Worm (Caenorhabditis elegans) whole organism, L4/young adult: ENCODE measurements around the gene F10D7.3.

Experiments used
- dao-5 ChIP-seq: sonication (generic microtip); optimal IDR thresholded peaks from 2 replicates; lab custom pipeline; 2016; ENCODE audit warnings: missing genotype, missing genetic modification characterization, moderate library complexity, missing compliant biosample characterization
- him-1 ChIP-seq: sonication (generic microtip); optimal IDR thresholded peaks from 2 replicates; lab custom pipeline; 2016; ENCODE audit warnings: missing genotype, missing genetic modification reagents, missing genetic modification characterization, missing compliant biosample characterization

ce11 chrX:17379675-17380074, 5.2 kb upstream of the F10D7.3 start, which contains the start of gene F10D7.10:
- TF ChIP-seq him-1 (tag; lab: Kevin White, UChicago) = no peak
- TF ChIP-seq dao-5 (tag; lab: Kevin White, UChicago) = no peak
